Worm (Caenorhabditis elegans) whole organism, L1 larva: ENCODE results near the gene R07A4.2.

Source experiments
- C34B4.2 ChIP-seq: sonication (generic microtip); optimal IDR thresholded peaks from 2 replicates; lab custom pipeline; 2017; ENCODE audit warnings: mild to moderate bottlenecking, missing genetic modification characterization, missing compliant biosample characterization
- alr-1 ChIP-seq: fragments of 200-800 bp; sonication (Bioruptor generic); optimal IDR thresholded peaks from 2 replicates; lab custom pipeline; 2018; ENCODE audit warnings: borderline replicate concordance, mild to moderate bottlenecking, missing genetic modification characterization, missing compliant biosample characterization
- aly-2 ChIP-seq: fragments of 150-350 bp; optimal IDR thresholded peaks from 2 replicates; lab custom pipeline; 2014; ENCODE audit warnings: missing biosample characterization, missing genetic modification characterization
- ama-1 ChIP-seq: fragments of 150-350 bp; optimal IDR thresholded peaks from 2 replicates; lab custom pipeline; 2014
- ceh-63 ChIP-seq: fragments of 200-800 bp; sonication (Bioruptor generic); optimal IDR thresholded peaks from 2 replicates; lab custom pipeline; 2018; ENCODE audit warnings: mild to moderate bottlenecking, missing genetic modification characterization, missing compliant biosample characterization
- ceh-90 ChIP-seq: sonication (generic microtip); optimal IDR thresholded peaks from 2 replicates; lab custom pipeline; 2016; ENCODE audit warnings: missing genetic modification characterization, missing compliant biosample characterization
- ces-1 ChIP-seq: fragments of 150-350 bp; optimal IDR thresholded peaks from 2 replicates; lab custom pipeline; 2014; ENCODE audit warnings: missing biosample characterization, missing genetic modification reagents, missing genetic modification characterization
- efl-3 ChIP-seq: fragments of 200-800 bp; sonication (Bioruptor generic); optimal IDR thresholded peaks from 2 replicates; lab custom pipeline; 2018; ENCODE audit warnings: mild to moderate bottlenecking, missing genetic modification characterization, missing compliant biosample characterization
- elt-2 ChIP-seq: sonication (generic microtip); optimal IDR thresholded peaks from 2 replicates; lab custom pipeline; 2016; ENCODE audit warnings: missing genetic modification characterization, mild to moderate bottlenecking, inconsistent platforms, missing compliant biosample characterization, missing genetic modification reagents
- ets-5 ChIP-seq: fragments of 200-800 bp; sonication (Bioruptor generic); IDR thresholded peaks from 2 replicates; pipeline ENCODE4 v1.3.6; 2022; ENCODE audit warnings: missing genetic modification characterization, missing compliant biosample characterization
- fkh-10 ChIP-seq: sonication (generic microtip); optimal IDR thresholded peaks from 2 replicates; lab custom pipeline; 2017; ENCODE audit warnings: missing biosample characterization, missing genetic modification reagents, missing genetic modification characterization
- grh-1 ChIP-seq: fragments of 200-800 bp; sonication (Bioruptor generic); IDR thresholded peaks from 2 replicates; pipeline ENCODE4 v1.3.6; 2022; ENCODE audit warnings: missing genetic modification reagents, missing genetic modification characterization, missing compliant biosample characterization
- hlh-17 ChIP-seq: fragments of 200-800 bp; sonication (Bioruptor generic); optimal IDR thresholded peaks from 2 replicates; lab custom pipeline; 2018; ENCODE audit warnings: missing genetic modification characterization, mild to moderate bottlenecking, missing compliant biosample characterization, moderate library complexity, borderline replicate concordance
- hlh-4 ChIP-seq: sonication (generic microtip); optimal IDR thresholded peaks from 2 replicates; lab custom pipeline; 2016; ENCODE audit warnings: mild to moderate bottlenecking, missing genetic modification characterization, missing compliant biosample characterization
- irx-1 ChIP-seq: sonication (generic microtip); optimal IDR thresholded peaks from 2 replicates; lab custom pipeline; 2016; ENCODE audit warnings: missing genetic modification characterization, missing compliant biosample characterization
- isw-1 ChIP-seq: fragments of 200-800 bp; sonication (Bioruptor generic); IDR thresholded peaks from 2 replicates; pipeline ENCODE4 v1.3.6; 2022; ENCODE audit warnings: missing genetic modification characterization, missing compliant biosample characterization
- jun-1 ChIP-seq: fragments of 150-350 bp; optimal IDR thresholded peaks from 2 replicates; lab custom pipeline; 2014; ENCODE audit warnings: missing biosample characterization, missing genetic modification reagents, missing genetic modification characterization
- lin-14 ChIP-seq: fragments of 200-800 bp; sonication (Bioruptor generic); optimal IDR thresholded peaks from 2 replicates; lab custom pipeline; 2018; ENCODE audit warnings: mild to moderate bottlenecking, missing genetic modification characterization, moderate library complexity, missing compliant biosample characterization
- lin-15B ChIP-seq: fragments of 150-350 bp; sonication (generic microtip); optimal IDR thresholded peaks from 3 replicates; lab custom pipeline; 2014; ENCODE audit warnings: missing biosample characterization, missing genetic modification characterization
- lin-39 ChIP-seq: fragments of 150-350 bp; optimal IDR thresholded peaks from 2 replicates; lab custom pipeline; 2014; ENCODE audit warnings: missing biosample characterization, missing genetic modification reagents, missing genetic modification characterization
- lir-3 ChIP-seq: sonication (generic microtip); optimal IDR thresholded peaks from 2 replicates; lab custom pipeline; 2016; ENCODE audit warnings: mild to moderate bottlenecking, missing genetic modification characterization, moderate library complexity, missing compliant biosample characterization; ENCODE audit not compliant: poor library complexity
- lsy-2 ChIP-seq, 2 experiments: fragments of 150-350 bp; optimal IDR thresholded peaks; 2 replicates each; lab custom pipeline; 2014; ENCODE audit warnings: missing biosample characterization in 2 of 2, missing genetic modification characterization in 2 of 2
- mep-1 ChIP-seq: fragments of 150-350 bp; optimal IDR thresholded peaks from 2 replicates; lab custom pipeline; 2014; ENCODE audit warnings: missing biosample characterization, missing genetic modification characterization
- nhr-11 ChIP-seq: fragments of 150-350 bp; optimal IDR thresholded peaks from 2 replicates; lab custom pipeline; 2014; ENCODE audit warnings: missing biosample characterization, missing genetic modification characterization
- nhr-19 ChIP-seq: fragments of 200-800 bp; sonication (Bioruptor generic); conservative IDR thresholded peaks from 2 replicates; pipeline ENCODE4 v1.3.6; 2022; ENCODE audit warnings: missing genetic modification characterization, missing compliant biosample characterization
- nhr-237 ChIP-seq: fragments of 150-350 bp; optimal IDR thresholded peaks from 2 replicates; lab custom pipeline; 2014; ENCODE audit warnings: missing biosample characterization, missing genetic modification characterization
- nhr-71 ChIP-seq: sonication (generic microtip); optimal IDR thresholded peaks from 2 replicates; lab custom pipeline; 2016; ENCODE audit warnings: mild to moderate bottlenecking, missing genetic modification characterization, moderate library complexity, missing compliant biosample characterization
- nhr-90 ChIP-seq: sonication (generic microtip); optimal IDR thresholded peaks from 2 replicates; lab custom pipeline; 2016; ENCODE audit warnings: mild to moderate bottlenecking, missing genetic modification characterization, missing compliant biosample characterization; ENCODE audit not compliant: poor library complexity
- pag-3 ChIP-seq: sonication (generic microtip); optimal IDR thresholded peaks from 2 replicates; lab custom pipeline; 2017; ENCODE audit warnings: missing genetic modification characterization, mild to moderate bottlenecking, missing compliant biosample characterization, antibody characterized with exemption, borderline replicate concordance; ENCODE audit not compliant: insufficient read depth
- pqm-1 ChIP-seq: sonication (generic microtip); optimal IDR thresholded peaks from 3 replicates; lab custom pipeline; 2017; ENCODE audit warnings: missing biosample characterization, missing genetic modification characterization
- snpc-4 ChIP-seq: fragments of 150-350 bp; optimal IDR thresholded peaks from 2 replicates; lab custom pipeline; 2014; ENCODE audit warnings: missing biosample characterization, missing genetic modification characterization
- snu-23 ChIP-seq: sonication (generic microtip); optimal IDR thresholded peaks from 2 replicates; lab custom pipeline; 2016; ENCODE audit warnings: missing genetic modification characterization, missing compliant biosample characterization
- sox-4 ChIP-seq: sonication (generic microtip); optimal IDR thresholded peaks from 2 replicates; lab custom pipeline; 2016; ENCODE audit warnings: missing genetic modification characterization, missing compliant biosample characterization
- sup-37 ChIP-seq: fragments of 200-800 bp; sonication (Bioruptor generic); optimal IDR thresholded peaks from 2 replicates; lab custom pipeline; 2018; ENCODE audit warnings: mild to moderate bottlenecking, missing genetic modification characterization, missing compliant biosample characterization
- swsn-7 ChIP-seq: sonication (generic microtip); optimal IDR thresholded peaks from 2 replicates; lab custom pipeline; 2016; ENCODE audit warnings: missing genetic modification characterization, missing compliant biosample characterization
- tbx-2 ChIP-seq: sonication (generic microtip); optimal IDR thresholded peaks from 2 replicates; lab custom pipeline; 2016; ENCODE audit warnings: missing genetic modification characterization, missing compliant biosample characterization
- tlp-1 ChIP-seq: fragments of 150-350 bp; optimal IDR thresholded peaks from 2 replicates; lab custom pipeline; 2014; ENCODE audit warnings: missing biosample characterization, missing genetic modification characterization
- unc-130 ChIP-seq: fragments of 150-350 bp; optimal IDR thresholded peaks from 2 replicates; lab custom pipeline; 2017; ENCODE audit warnings: missing biosample characterization, missing genetic modification characterization, inconsistent platforms
- unc-30 ChIP-seq: sonication (generic microtip); optimal IDR thresholded peaks from 2 replicates; lab custom pipeline; 2017; ENCODE audit warnings: missing biosample characterization, missing genetic modification characterization
- unc-86 ChIP-seq: sonication (generic microtip); optimal IDR thresholded peaks from 2 replicates; lab custom pipeline; 2016; ENCODE audit warnings: missing genetic modification characterization, missing compliant biosample characterization
- unc-98 ChIP-seq: fragments of 200-800 bp; sonication (Bioruptor generic); IDR thresholded peaks from 2 replicates; pipeline ENCODE4 v1.3.6; 2022; ENCODE audit warnings: missing genetic modification characterization, missing compliant biosample characterization
- zip-4 ChIP-seq: fragments of 200-800 bp; sonication (Bioruptor generic); optimal IDR thresholded peaks from 2 replicates; lab custom pipeline; 2018; ENCODE audit warnings: mild to moderate bottlenecking, missing genetic modification characterization, moderate library complexity, missing compliant biosample characterization
- ztf-4 ChIP-seq: fragments of 150-350 bp; optimal IDR thresholded peaks from 2 replicates; lab custom pipeline; 2014; ENCODE audit warnings: missing biosample characterization, missing genetic modification characterization

R07A4.2 gene

ce11 chrX:10746388-10746787 lies at the start of gene R07A4.2:
Gene R07A4.2, minus strand, starts transcription at chrX:10746488.
- TF ChIP-seq nhr-237 (tag; lab: Kevin White, UChicago) (no peak), hlh-17 (GFP tag; lab: Kevin White, UChicago) (no peak), nhr-90 (tag; lab: Kevin White, UChicago) (no peak), unc-30 (tag; lab: Kevin White, UChicago) (no peak), aly-2 (tag; lab: Kevin White, UChicago) (no peak), fkh-10 (GFP tag; lab: Kevin White, UChicago) (no peak), ztf-4 (tag; lab: Kevin White, UChicago) (no peak), tlp-1 (no peak)

DNA sequence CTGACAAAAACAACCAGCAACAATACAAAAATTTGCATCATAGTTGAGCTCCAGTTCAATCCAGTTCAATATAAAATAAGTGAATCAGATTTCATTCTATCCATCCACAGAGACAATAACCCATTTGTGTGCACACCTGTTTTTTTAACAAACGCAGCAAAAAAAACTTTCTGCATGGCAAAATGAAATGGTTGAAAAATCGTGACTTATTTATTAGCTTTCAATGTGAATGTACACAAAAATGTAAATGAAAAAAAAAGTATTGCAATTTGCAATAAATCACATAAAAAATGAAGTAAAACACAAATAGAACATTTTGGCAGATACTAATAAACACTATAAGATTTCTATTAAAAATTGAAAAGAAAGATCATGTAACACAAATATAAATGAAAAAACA lies 48.4 kb upstream of the R07A4.2 start, which contains the start of gene T05A10.6:
TSS of gene T05A10.6 (minus strand) at position 101 of the 400 bp plus-strand sequence.
- TF ChIP-seq nhr-71 (tag; lab: Kevin White, UChicago), result no peak

- TF ChIP-seq elt-2 (tag; lab: Kevin White, UChicago) (no peak), lin-14 (no peak), snpc-4 (tag; lab: Kevin White, UChicago) (no peak), unc-98 (GFP tag; lab: Robert Waterston, UW) (no peak), sox-4 (tag; lab: Kevin White, UChicago) (no peak), snu-23 (GFP tag; lab: Kevin White, UChicago) (no peak), unc-86 (tag; lab: Kevin White, UChicago) (no peak), aly-2 (tag; lab: Kevin White, UChicago) (no peak), pqm-1 (no peak), grh-1 (GFP tag; lab: Robert Waterston, UW) (no peak), efl-3 (GFP tag; lab: Kevin White, UChicago) (no peak), swsn-7 (tag; lab: Kevin White, UChicago) (no peak), ces-1 (no peak), tbx-2 (no peak), irx-1 (no peak), lin-15B (tag; lab: Kevin White, UChicago) (no peak), ceh-90 (tag; lab: Kevin White, UChicago) (no peak), C34B4.2 (tag; lab: Kevin White, UChicago) (no peak)
These were observed 46.1 kb upstream of the R07A4.2 start, which contains the start of gene vap-2 for ce11 chrX:10792435-10792834. Gene vap-2, minus strand, starts transcription at chrX:10792535.

DNA sequence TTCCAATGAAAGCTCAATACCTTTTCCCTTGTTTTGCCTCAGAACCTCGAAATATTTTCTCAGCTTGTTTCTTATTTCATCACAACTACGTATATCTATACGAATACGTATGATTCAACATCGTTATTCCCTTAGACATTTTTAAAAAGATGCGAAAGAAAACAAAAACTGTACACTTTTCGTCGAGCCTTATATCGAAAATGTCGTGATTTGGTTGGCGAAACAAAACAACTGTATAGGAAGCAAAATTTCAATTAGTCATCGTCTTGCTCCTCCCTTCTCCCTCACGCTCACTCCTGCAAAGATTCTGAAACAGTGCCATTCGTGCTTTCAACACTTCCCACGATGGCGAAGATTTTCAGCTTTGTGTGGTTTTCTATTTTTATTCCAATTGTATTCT lies 40.9 kb upstream of the R07A4.2 start, which contains the start of gene ttr-14:
TSS of gene ttr-14 (plus strand) at position 301 of the 400 bp plus-strand sequence.
- TF ChIP-seq mep-1 (tag; lab: Kevin White, UChicago) (no peak), alr-1 (tag; lab: Kevin White, UChicago) (no peak), fkh-10 (GFP tag; lab: Kevin White, UChicago) (no peak), aly-2 (tag; lab: Kevin White, UChicago) (no peak), sup-37 (GFP tag; lab: Kevin White, UChicago) (no peak), pag-3 (tag; lab: Kevin White, UChicago) (no peak), ets-5 (no peak), ztf-4 (tag; lab: Kevin White, UChicago) (no peak)

DNA sequence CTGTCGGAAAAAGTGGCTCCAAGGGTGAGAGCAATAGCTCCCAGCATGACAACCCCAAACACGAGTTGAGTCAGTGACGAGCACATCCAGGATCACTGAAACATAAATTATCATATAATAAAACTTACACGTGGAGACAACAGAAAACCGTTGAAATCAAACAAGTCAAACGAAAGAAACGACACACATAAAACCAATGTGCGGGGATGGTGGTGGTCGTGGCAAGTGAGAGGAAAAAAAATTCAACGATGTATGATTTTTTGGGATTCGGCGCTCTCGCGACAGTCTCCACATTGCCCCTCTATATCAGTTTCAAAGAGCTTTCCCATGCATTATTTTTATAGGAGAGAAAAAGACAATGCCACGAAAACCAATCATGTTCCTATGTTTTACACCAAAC lies 37.5 kb upstream of the R07A4.2 start, which contains the start of gene clc-4:
TSS of gene clc-4 (minus strand) at position 101 of the 400 bp plus-strand sequence.
- TF ChIP-seq lir-3 (tag; lab: Kevin White, UChicago), result no peak
- TF ChIP-seq lin-39 (tag; lab: Kevin White, UChicago), result no peak
- no peak for TF ChIP-seq ceh-90 (tag; lab: Kevin White, UChicago)
- TF ChIP-seq ama-1 (lab: Kevin White, UChicago), result no peak
- TF ChIP-seq hlh-17 (GFP tag; lab: Kevin White, UChicago), result no peak
- TF ChIP-seq lin-14, result no peak
- TF ChIP-seq hlh-4 (tag; lab: Kevin White, UChicago), result no peak
- TF ChIP-seq lsy-2 (tag; optimal IDR thresholded peaks at IDR 0.05; lab: Kevin White, UChicago), result no peak
- TF ChIP-seq nhr-11 (tag; lab: Kevin White, UChicago), result no peak
- TF ChIP-seq unc-86 (tag; lab: Kevin White, UChicago), result no peak
- TF ChIP-seq grh-1 (GFP tag; lab: Robert Waterston, UW), result no peak
- TF ChIP-seq unc-130 (tag; lab: Kevin White, UChicago), result no peak
- no peak for TF ChIP-seq ceh-63
- TF ChIP-seq jun-1 (tag; lab: Kevin White, UChicago), result no peak
- no peak for TF ChIP-seq nhr-19 (GFP tag; lab: Robert Waterston, UW)
- no peak for TF ChIP-seq isw-1 (GFP tag; lab: Robert Waterston, UW)
- TF ChIP-seq zip-4 (GFP tag; lab: Kevin White, UChicago), result no peak
